Fruit fly (Drosophila melanogaster): Measurements from ENCODE around the gene Mst84Db.

- TF ChIP-seq CG8478 (optimal IDR thresholded peaks at IDR 0.05) (no peak), CTCF (optimal IDR thresholded peaks at IDR 0.05) (no peak)
These were observed 30.8 kb downstream of the Mst84Db start for dm6 chr3R:7334613-7335012.

Data from S2 (cell line).